Fruit fly (Drosophila melanogaster) whole organism, embryonic: ENCODE measurements around the gene CG44437.

Source experiments
- Awh ChIP-seq: fragments of 200-800 bp; sonication (Bioruptor generic); IDR thresholded peaks from 2 replicates; pipeline ENCODE4, ENCODE4 v1.3.6; 2022; ENCODE audit warnings: missing biosample characterization, missing genetic modification characterization
- Bteb2 ChIP-seq: fragments of 200-800 bp; sonication (Bioruptor generic); optimal IDR thresholded peaks from 2 replicates; lab custom pipeline; 2016; ENCODE audit warnings: missing biosample characterization, missing genetic modification characterization
- CG11085 ChIP-seq: fragments of 200-800 bp; sonication (Bioruptor generic); IDR thresholded peaks from 2 replicates; pipeline ENCODE4 v1.3.6; 2022; ENCODE audit warnings: missing biosample characterization, missing genetic modification characterization
- CG11247 ChIP-seq: fragments of 200-800 bp; sonication (Bioruptor generic); IDR thresholded peaks from 2 replicates; pipeline ENCODE4 v1.3.6; 2022; ENCODE audit warnings: missing biosample characterization, missing genetic modification characterization
- CG11695 ChIP-seq: fragments of 200-800 bp; sonication (Bioruptor generic); IDR thresholded peaks from 3 replicates; pipeline ENCODE4 v1.3.6; 2022; ENCODE audit warnings: missing biosample characterization, missing genetic modification characterization
- CG14667 ChIP-seq: fragments of 200-800 bp; sonication (Bioruptor generic); IDR thresholded peaks from 2 replicates; pipeline ENCODE4 v1.3.6; 2022; ENCODE audit warnings: missing biosample characterization, missing genetic modification characterization
- CG15514 ChIP-seq: fragments of 200-800 bp; sonication (Bioruptor generic); optimal IDR thresholded peaks from 3 replicates; lab custom pipeline; 2017; ENCODE audit warnings: missing biosample characterization, missing genetic modification characterization, mild to moderate bottlenecking, moderate library complexity, missing genetic modification reagents
- CG1603 ChIP-seq: fragments of 200-800 bp; sonication (Bioruptor generic); optimal IDR thresholded peaks from 2 replicates; lab custom pipeline; 2019; ENCODE audit warnings: missing biosample characterization, mild to moderate bottlenecking, missing genetic modification characterization, moderate library complexity
- CG1647 ChIP-seq: fragments of 200-800 bp; sonication (Bioruptor generic); optimal IDR thresholded peaks from 3 replicates; lab custom pipeline; 2016; ENCODE audit warnings: missing biosample characterization, missing genetic modification characterization
- CG16813 ChIP-seq: fragments of 200-800 bp; sonication (Bioruptor generic); IDR thresholded peaks from 3 replicates; pipeline ENCODE4 v1.3.6; 2022; ENCODE audit warnings: missing biosample characterization, missing genetic modification characterization; ENCODE audit not compliant: partially characterized antibody
- CG17361 ChIP-seq: fragments of 200-800 bp; sonication (Bioruptor generic); IDR thresholded peaks from 3 replicates; pipeline ENCODE4 v1.3.6; 2022; ENCODE audit warnings: missing biosample characterization, missing genetic modification characterization
- CG18764 ChIP-seq: fragments of 200-800 bp; sonication (Bioruptor generic); optimal IDR thresholded peaks from 3 replicates; lab custom pipeline; 2016; ENCODE audit warnings: missing biosample characterization, missing genetic modification characterization
- CG3281 ChIP-seq: fragments of 200-800 bp; sonication (Bioruptor generic); optimal IDR thresholded peaks from 3 replicates; lab custom pipeline; 2017; ENCODE audit warnings: missing biosample characterization, mild to moderate bottlenecking, missing genetic modification characterization
- CG4424 ChIP-seq: fragments of 200-800 bp; sonication (Bioruptor generic); optimal IDR thresholded peaks from 3 replicates; lab custom pipeline; 2016; ENCODE audit warnings: missing biosample characterization, missing genetic modification characterization
- CG6854 ChIP-seq: fragments of 200-800 bp; sonication (Bioruptor generic); optimal IDR thresholded peaks from 3 replicates; lab custom pipeline; 2017; ENCODE audit warnings: missing biosample characterization, mild to moderate bottlenecking, missing genetic modification characterization
- CG8944 ChIP-seq: fragments of 200-800 bp; sonication (Bioruptor generic); optimal IDR thresholded peaks from 3 replicates; lab custom pipeline; 2016; ENCODE audit warnings: missing biosample characterization, missing genetic modification characterization
- CG9437 ChIP-seq: fragments of 200-800 bp; sonication (Bioruptor generic); optimal IDR thresholded peaks from 2 replicates; lab custom pipeline; 2018; ENCODE audit warnings: missing biosample characterization, mild to moderate bottlenecking, missing genetic modification characterization
- CG9932 ChIP-seq: fragments of 200-800 bp; sonication (Bioruptor generic); IDR thresholded peaks from 2 replicates; pipeline ENCODE4 v1.3.6; 2022; ENCODE audit warnings: missing biosample characterization, missing genetic modification characterization
- D19A ChIP-seq: fragments of 200-800 bp; optimal IDR thresholded peaks from 3 replicates; lab custom pipeline; 2019; ENCODE audit warnings: missing biosample characterization, mild to moderate bottlenecking, missing genetic modification characterization, moderate library complexity
- Deaf1 ChIP-seq: fragments of 200-800 bp; optimal IDR thresholded peaks from 3 replicates; lab custom pipeline; 2019; ENCODE audit warnings: missing biosample characterization, mild to moderate bottlenecking, missing genetic modification characterization, moderate library complexity
- Doc2 ChIP-seq: fragments of 200-800 bp; sonication (Bioruptor generic); IDR thresholded peaks from 2 replicates; pipeline ENCODE4 v1.3.6; 2022; ENCODE audit warnings: missing biosample characterization, missing genetic modification characterization
- Dp ChIP-seq: fragments of 200-800 bp; sonication (Bioruptor generic); optimal IDR thresholded peaks from 2 replicates; lab custom pipeline; 2018; ENCODE audit warnings: missing biosample characterization, mild to moderate bottlenecking, missing genetic modification characterization, moderate library complexity
- Hey ChIP-seq: fragments of 200-800 bp; sonication (Bioruptor generic); optimal IDR thresholded peaks from 3 replicates; lab custom pipeline; 2018; ENCODE audit warnings: missing biosample characterization, mild to moderate bottlenecking, missing genetic modification characterization
- Hr3 ChIP-seq: fragments of 200-800 bp; sonication (Bioruptor generic); optimal IDR thresholded peaks from 3 replicates; lab custom pipeline; 2016; ENCODE audit warnings: missing biosample characterization, missing genetic modification characterization
- Hr78 ChIP-seq, 2 experiments: fragments of 200-800 bp in 1 of 2; fragments of >200 bp in 1 of 2; sonication (Bioruptor generic) in 1 of 2; optimal IDR thresholded peaks; 2 replicates each; lab custom pipeline; 2017 to 2019; ENCODE audit warnings: missing biosample characterization in 2 of 2, missing genetic modification characterization in 2 of 2, mild to moderate bottlenecking in 1 of 2, moderate library complexity in 1 of 2
- Nf-YC ChIP-seq: fragments of 200-800 bp; optimal IDR thresholded peaks from 3 replicates; lab custom pipeline; 2019; ENCODE audit warnings: missing biosample characterization, mild to moderate bottlenecking, missing genetic modification characterization, moderate library complexity
- Pdp1 ChIP-seq, 2 experiments: fragments of 200-800 bp; sonication (Bioruptor generic); optimal IDR thresholded peaks; 3 replicates each; lab custom pipeline; 2016; ENCODE audit warnings: missing biosample characterization in 2 of 2, missing genetic modification characterization in 2 of 2, mild to moderate bottlenecking in 1 of 2, moderate library complexity in 1 of 2
- caup ChIP-seq: fragments of 200-800 bp; sonication (Bioruptor generic); optimal IDR thresholded peaks from 3 replicates; lab custom pipeline; 2017; ENCODE audit warnings: missing biosample characterization, mild to moderate bottlenecking, missing genetic modification characterization, moderate library complexity; ENCODE audit not compliant: severe bottlenecking
- chif ChIP-seq, 2 experiments: fragments of 200-800 bp; sonication (Bioruptor generic); optimal IDR thresholded peaks; 3 replicates each; lab custom pipeline; 2016; ENCODE audit warnings: missing biosample characterization in 2 of 2, missing genetic modification characterization in 2 of 2
- chinmo ChIP-seq: fragments of 200-800 bp; sonication (Bioruptor generic); IDR thresholded peaks from 4 replicates; pipeline ENCODE4 v1.3.6; 2022; ENCODE audit warnings: missing biosample characterization, missing genetic modification characterization; ENCODE audit not compliant: partially characterized antibody
- ci ChIP-seq: fragments of 200-800 bp; sonication (Bioruptor generic); IDR thresholded peaks from 3 replicates; pipeline ENCODE4 v1.3.6; 2022; ENCODE audit warnings: missing biosample characterization, missing genetic modification characterization
- croc ChIP-seq: fragments of 200-800 bp; sonication (Bioruptor generic); conservative IDR thresholded peaks from 3 replicates; pipeline ENCODE4 v1.3.6; 2022; ENCODE audit warnings: missing biosample characterization, missing genetic modification characterization
- dan ChIP-seq: fragments of 200-800 bp; sonication (Bioruptor generic); IDR thresholded peaks from 2 replicates; pipeline ENCODE4 v1.3.6; 2022; ENCODE audit warnings: missing biosample characterization, missing genetic modification characterization
- exex ChIP-seq: fragments of 200-800 bp; sonication (Bioruptor generic); optimal IDR thresholded peaks from 4 replicates; lab custom pipeline; 2018; ENCODE audit warnings: missing biosample characterization, mild to moderate bottlenecking, missing genetic modification characterization, moderate library complexity
- grau ChIP-seq: fragments of 200-800 bp; optimal IDR thresholded peaks from 3 replicates; lab custom pipeline; 2019; ENCODE audit warnings: missing biosample characterization, mild to moderate bottlenecking, missing genetic modification characterization, moderate library complexity
- gro ChIP-seq: fragments of 200-800 bp; sonication (Bioruptor generic); optimal IDR thresholded peaks from 2 replicates; lab custom pipeline; 2016; ENCODE audit warnings: missing biosample characterization, missing genetic modification characterization
- gsb ChIP-seq: fragments of 200-800 bp; sonication (Bioruptor generic); IDR thresholded peaks from 2 replicates; pipeline ENCODE4 v1.3.6; 2022; ENCODE audit warnings: missing biosample characterization, missing genetic modification characterization
- her ChIP-seq: fragments of 200-800 bp; sonication (Bioruptor generic); optimal IDR thresholded peaks from 2 replicates; lab custom pipeline; 2016; ENCODE audit warnings: missing biosample characterization, missing genetic modification characterization
- hkb ChIP-seq, 2 experiments: fragments of 200-800 bp in 1 of 2; fragments of >200 bp in 1 of 2; sonication (Bioruptor generic) in 1 of 2; IDR thresholded peaks in 1 of 2; optimal IDR thresholded peaks in 1 of 2; 2 replicates each; pipeline versions ENCODE4 v1.3.6 to Lab custom; 2017 to 2022; ENCODE audit warnings: missing biosample characterization in 1 of 2, missing genetic modification characterization in 1 of 2
- kni ChIP-seq: fragments of 200-800 bp; sonication (Bioruptor generic); optimal IDR thresholded peaks from 3 replicates; lab custom pipeline; 2017; ENCODE audit warnings: mild to moderate bottlenecking, missing biosample characterization, missing genetic modification reagents, missing genetic modification characterization
- phol ChIP-seq: fragments of 200-800 bp; sonication (Bioruptor generic); optimal IDR thresholded peaks from 3 replicates; lab custom pipeline; 2018; ENCODE audit warnings: missing biosample characterization, mild to moderate bottlenecking, missing genetic modification characterization, moderate library complexity
- pnt ChIP-seq: fragments of 200-800 bp; sonication (Bioruptor generic); optimal IDR thresholded peaks from 3 replicates; lab custom pipeline; 2016; ENCODE audit warnings: missing biosample characterization, missing genetic modification characterization
- ranshi ChIP-seq: fragments of 200-800 bp; sonication (Bioruptor generic); IDR thresholded peaks from 2 replicates; pipeline ENCODE4 v1.3.6; 2022; ENCODE audit warnings: missing biosample characterization, missing genetic modification characterization
- run ChIP-seq: fragments of 200-800 bp; sonication (Bioruptor generic); optimal IDR thresholded peaks from 3 replicates; lab custom pipeline; 2018; ENCODE audit warnings: missing biosample characterization, mild to moderate bottlenecking, missing genetic modification characterization
- sens ChIP-seq: fragments of 200-800 bp; sonication (Bioruptor generic); peaks from one replicate; lab custom pipeline; 2016; ENCODE audit warnings: missing biosample characterization, missing genetic modification characterization
- slou ChIP-seq: fragments of 200-800 bp; sonication (Bioruptor generic); optimal IDR thresholded peaks from 3 replicates; lab custom pipeline; 2016; ENCODE audit warnings: missing biosample characterization, missing genetic modification characterization
- stwl ChIP-seq: fragments of 200-800 bp; sonication (Bioruptor generic); optimal IDR thresholded peaks from 3 replicates; lab custom pipeline; 2018; ENCODE audit warnings: missing biosample characterization, mild to moderate bottlenecking, missing genetic modification characterization, moderate library complexity
- vfl ChIP-seq: fragments of 200-800 bp; sonication (Bioruptor generic); optimal IDR thresholded peaks from 2 replicates; lab custom pipeline; 2016; ENCODE audit warnings: missing biosample characterization, missing genetic modification characterization
- vvl ChIP-seq: fragments of 200-800 bp; sonication (Bioruptor generic); IDR thresholded peaks from 2 replicates; pipeline ENCODE4 v1.3.6; 2022; ENCODE audit warnings: missing biosample characterization, missing genetic modification characterization

Gene CG44437

DNA sequence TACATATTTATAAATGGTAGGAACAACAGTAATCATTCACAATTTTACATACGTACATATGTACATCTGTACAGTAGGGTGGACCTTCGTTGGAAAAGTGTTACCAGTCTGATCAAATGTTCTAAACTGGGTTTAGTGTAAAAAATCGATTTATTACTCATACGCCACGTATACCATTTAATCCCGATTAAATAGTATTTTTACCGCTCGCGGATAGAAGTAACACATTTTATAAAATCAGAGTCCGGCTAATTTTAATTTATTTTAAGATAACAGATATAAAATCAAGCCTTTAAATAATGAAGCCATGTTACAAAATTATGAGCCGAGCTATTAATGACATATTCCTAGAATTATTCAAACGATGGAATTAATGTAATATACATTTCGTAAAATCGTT lies 18.4 kb upstream of the CG44437 start:
- TF ChIP-seq grau (tag; lab: Kevin White, UChicago) (no peak), CG9437 (GFP tag; lab: Kevin White, UChicago) (peak; percentile 5), CG4424 (GFP tag; lab: Kevin White, UChicago) (no peak), stwl (tag; lab: Kevin White, UChicago) (peak; percentile 14), CG3281 (GFP tag; lab: Kevin White, UChicago) (no peak), CG14667 (no peak), exex (tag; lab: Kevin White, UChicago) (no peak), CG17361 (0 out of 3 replicates have a peak, but pooled peaks have one; percentile 17), run (tag; lab: Kevin White, UChicago) (no peak), CG9932 (GFP tag; lab: Robert Waterston, UW) (no peak), slou (GFP tag; lab: Kevin White, UChicago) (no peak), dan (no peak), sens (GFP tag; lab: Kevin White, UChicago) (peak; percentile 12), D19A (tag; lab: Kevin White, UChicago) (no peak), CG6854 (GFP tag; lab: Kevin White, UChicago) (no peak), CG1603 (no peak), CG18764 (GFP tag; lab: Kevin White, UChicago) (no peak), phol (tag; lab: Kevin White, UChicago) (peak; percentile 12), vfl (GFP tag; lab: Kevin White, UChicago) (no peak), CG11247 (no peak), CG8944 (GFP tag; lab: Kevin White, UChicago) (no peak), CG11695 (0 out of 3 replicates have a peak, but pooled peaks have one; percentile 11), Hr3 (GFP tag; lab: Kevin White, UChicago) (no peak), Hey (no peak)

DNA sequence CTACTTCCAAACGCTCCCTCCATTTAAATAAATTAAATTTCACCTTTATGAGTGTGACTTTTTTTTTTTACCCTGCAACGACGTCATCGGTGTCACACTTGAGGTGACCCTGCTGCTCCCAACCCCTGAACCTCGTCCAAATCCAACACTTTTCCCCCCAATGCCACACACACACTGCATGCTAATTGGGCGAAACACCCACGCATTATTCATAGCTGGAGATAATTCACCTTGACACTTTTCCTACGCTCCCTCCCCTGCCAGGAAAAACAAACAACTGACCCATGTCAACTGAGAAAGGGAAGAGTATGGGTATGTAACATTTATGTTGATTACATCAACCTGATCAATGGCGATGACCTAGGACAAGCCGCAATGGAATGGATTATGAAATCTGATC lies 17.2 kb upstream of the CG44437 start:
- TF ChIP-seq Pdp1 (GFP tag; optimal IDR thresholded peaks at IDR 0.05; lab: Kevin White, UChicago), result peak in 1 of 2 experiments; percentile 2
- TF ChIP-seq chinmo, result 0 out of 4 replicates have a peak, but pooled peaks have one; percentile 37
- peak; percentile 18 for TF ChIP-seq kni
- TF ChIP-seq CG16813 (GFP tag; lab: Robert Waterston, UW), result no peak
- TF ChIP-seq Hr78 (GFP tag; optimal IDR thresholded peaks at IDR 0.05; lab: Kevin White, UChicago), result peak in 1 of 2 experiments; percentile 75
- TF ChIP-seq ranshi (GFP tag; lab: Robert Waterston, UW), result no peak
- TF ChIP-seq Nf-YC (tag; lab: Kevin White, UChicago), result no peak
- TF ChIP-seq vvl (GFP tag; lab: Robert Waterston, UW), result peak; percentile 53; the same call in 1 of the 2 replicates

DNA sequence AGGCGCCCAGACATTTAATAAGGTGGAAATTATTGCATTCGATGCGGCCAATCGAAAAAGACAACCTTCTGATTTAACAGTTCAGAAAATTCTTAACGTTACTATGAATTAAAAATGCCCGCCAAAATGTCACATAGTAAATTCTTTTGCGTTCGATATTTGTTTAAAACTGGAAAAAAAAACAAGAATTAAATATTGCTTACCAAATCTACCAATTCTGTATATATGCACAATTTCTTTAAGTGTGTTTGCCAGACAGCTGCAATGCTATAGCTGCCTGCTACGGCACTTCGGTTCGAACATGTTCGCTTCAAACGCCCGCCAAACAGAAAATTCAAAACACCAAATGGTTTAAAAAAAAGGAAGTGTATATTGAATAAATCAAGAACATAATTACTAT lies 12.0 kb upstream of the CG44437 start:
- no peak for TF ChIP-seq Doc2
- TF ChIP-seq pnt (GFP tag; lab: Kevin White, UChicago), result peak; percentile 69
- peak; percentile 88 for TF ChIP-seq ci
- peak; percentile 36 for TF ChIP-seq Bteb2 (GFP tag; lab: Kevin White, UChicago)
- peak; percentile 68; the same call in 2 of the 3 replicates for TF ChIP-seq CG17361
- TF ChIP-seq sens (GFP tag; lab: Kevin White, UChicago), result peak; percentile 94
- TF ChIP-seq gro (GFP tag; lab: Kevin White, UChicago), result peak; percentile 74
- peak; percentile 38 for TF ChIP-seq caup (GFP tag; lab: Kevin White, UChicago)
- peak; percentile 14; the same call in 1 of the 2 replicates for TF ChIP-seq CG11085 (GFP tag; lab: Robert Waterston, UW)
- TF ChIP-seq CG15514, result peak; percentile 56
- TF ChIP-seq Deaf1 (tag; lab: Kevin White, UChicago), result no peak
- TF ChIP-seq Awh (GFP tag; lab: Robert Waterston, UW), result peak; percentile 47; the same call in 1 of the 2 replicates
- TF ChIP-seq CG1647 (GFP tag; lab: Kevin White, UChicago), result peak; percentile 0
- TF ChIP-seq gsb (GFP tag; lab: Robert Waterston, UW), result 0 out of 2 replicates have a peak, but pooled peaks have one; percentile 30
- peak; percentile 43 for TF ChIP-seq her (GFP tag; lab: Kevin White, UChicago)
- peak; percentile 81 for TF ChIP-seq Dp (GFP tag; lab: Kevin White, UChicago)
- peak; percentile 58 to 66 for TF ChIP-seq chif (GFP tag; optimal IDR thresholded peaks at IDR 0.05; lab: Kevin White, UChicago)
- TF ChIP-seq hkb (optimal IDR thresholded peaks at IDR 0.05; lab: Kevin White, UChicago), result no peak
- TF ChIP-seq hkb (GFP tag; IDR thresholded peaks at IDR 0.05; lab: Robert Waterston, UW), result peak; percentile 82
- no peak for TF ChIP-seq croc
